Worm (Caenorhabditis elegans): ENCODE data around the gene rbm-22.

The rbm-22 gene

ce11 chrIV:10913081-10913480, 51.9 kb downstream of the rbm-22 start, which contains the start of gene ZK593.2:
Gene ZK593.2 (plus strand): TSS chrIV:10913381.
- TF ChIP-seq unc-55 (GFP tag; optimal IDR thresholded peaks at IDR 0.05) (no peak), F13H6.1 (tag; optimal IDR thresholded peaks at IDR 0.05) (no peak), dmd-4 (tag; optimal IDR thresholded peaks at IDR 0.05) (no peak), ama-1 (optimal IDR thresholded peaks at IDR 0.05) (no peak), zag-1 (tag; optimal IDR thresholded peaks at IDR 0.05) (no peak), sma-9 (GFP tag; optimal IDR thresholded peaks at IDR 0.05) (no peak), sma-9 (tag; optimal IDR thresholded peaks at IDR 0.05) (no peak), R02D3.7 (tag; optimal IDR thresholded peaks at IDR 0.05) (no peak), sem-4 (tag; optimal IDR thresholded peaks at IDR 0.05) (no peak), lin-11 (tag; optimal IDR thresholded peaks at IDR 0.05) (no peak), unc-39 (tag; optimal IDR thresholded peaks at IDR 0.05) (no peak), sma-3 (GFP tag; optimal IDR thresholded peaks at IDR 0.05) (no peak)
